Worm (Caenorhabditis elegans) whole organism, midembryonic: ENCODE measurements around the gene Y37E11AL.3.

Experiments used
- cog-1 ChIP-seq: sonication (generic microtip); optimal IDR thresholded peaks from 2 replicates; lab custom pipeline; 2016; ENCODE audit warnings: missing genetic modification characterization, missing compliant biosample characterization
- flt-1 ChIP-seq: fragments of 200-800 bp; sonication (Bioruptor generic); IDR thresholded peaks from 2 replicates; pipeline ENCODE4 v1.3.6; 2022; ENCODE audit warnings: missing genetic modification characterization, missing compliant biosample characterization
- ref-1 ChIP-seq: fragments of 200-800 bp; sonication (Bioruptor generic); conservative IDR thresholded peaks from 2 replicates; pipeline ENCODE4 v1.3.6; 2022; ENCODE audit warnings: missing genetic modification reagents, missing genetic modification characterization, missing compliant biosample characterization
- tab-1 ChIP-seq: fragments of 200-800 bp; sonication (Bioruptor generic); IDR thresholded peaks from 2 replicates; pipeline ENCODE4 v1.3.6; 2022; ENCODE audit warnings: missing genetic modification characterization, missing compliant biosample characterization
- ztf-23 ChIP-seq: fragments of 200-800 bp; sonication (Bioruptor generic); IDR thresholded peaks from 2 replicates; pipeline ENCODE4 v1.3.6; 2022; ENCODE audit warnings: missing genetic modification reagents, missing genetic modification characterization, missing compliant biosample characterization
- ztf-29 ChIP-seq: fragments of 200-800 bp; sonication (Bioruptor generic); IDR thresholded peaks from 2 replicates; pipeline ENCODE4 v1.3.6; 2022; ENCODE audit warnings: missing genetic modification reagents, missing genetic modification characterization, missing compliant biosample characterization

ce11 chrIV:3731430-3731829 lies 36.7 kb downstream of the Y37E11AL.3 start:
- TF ChIP-seq ztf-29 (no peak), flt-1 (GFP tag; lab: Robert Waterston, UW) (no peak), tab-1 (GFP tag; lab: Robert Waterston, UW) (no peak), ztf-23 (GFP tag; lab: Robert Waterston, UW) (no peak), ref-1 (GFP tag; lab: Robert Waterston, UW) (no peak), cog-1 (tag; lab: Kevin White, UChicago) (no peak)
